Worm (Caenorhabditis elegans): ENCODE measurements around the gene snf-5.

DNA sequence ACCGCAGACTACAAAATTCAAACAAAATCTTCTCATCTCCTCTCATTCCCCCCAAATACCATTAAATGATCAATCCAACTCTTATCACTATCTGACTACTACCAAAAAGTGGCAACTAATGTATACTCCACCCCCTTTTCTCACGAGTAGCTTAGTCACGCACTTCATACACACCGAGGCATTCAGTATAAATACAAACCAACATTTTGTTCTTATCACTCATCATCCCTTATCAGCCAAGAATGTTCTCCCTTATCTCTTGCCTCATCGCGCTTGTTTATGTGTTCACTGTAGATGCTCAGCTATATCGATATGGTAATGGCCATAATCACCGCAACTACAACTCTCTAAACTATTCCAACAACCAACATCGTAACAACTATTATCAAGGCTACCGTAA lies 42.1 kb downstream of the snf-5 start, which contains the start of gene Y46G5A.36:
- TF ChIP-seq lin-39 (tag; optimal IDR thresholded peaks at IDR 0.05), result no peak
- TF ChIP-seq unc-130 (tag; optimal IDR thresholded peaks at IDR 0.05), result no peak
- no peak for TF ChIP-seq ama-1 (optimal IDR thresholded peaks at IDR 0.05)
- no peak for TF ChIP-seq sptf-1 (tag; optimal IDR thresholded peaks at IDR 0.05)
- no peak for TF ChIP-seq nhr-237 (tag; optimal IDR thresholded peaks at IDR 0.05)
- TF ChIP-seq dsc-1 (tag; optimal IDR thresholded peaks at IDR 0.05), result no peak
- no peak for TF ChIP-seq vab-15 (tag; optimal IDR thresholded peaks at IDR 0.05)
- no peak for TF ChIP-seq blmp-1 (tag; optimal IDR thresholded peaks at IDR 0.05)
- TF ChIP-seq efl-1 (optimal IDR thresholded peaks at IDR 0.05), result no peak
- TF ChIP-seq efl-1 (GFP tag; optimal IDR thresholded peaks at IDR 0.05 in 1 of 2), result no peak
- TF ChIP-seq elt-3 (tag; optimal IDR thresholded peaks at IDR 0.05), result peak in 1 of 6 experiments; percentile 15
- TF ChIP-seq egl-13 (tag; optimal IDR thresholded peaks at IDR 0.05), result no peak
- no peak for TF ChIP-seq ztf-11 (tag; optimal IDR thresholded peaks at IDR 0.05)
- TF ChIP-seq nhr-76 (tag; optimal IDR thresholded peaks at IDR 0.05), result no peak
